Worm (Caenorhabditis elegans) whole organism, midembryonic: ENCODE results near the gene srh-109.

ENCODE experiments used
- T22C8.4 ChIP-seq: fragments of 200-800 bp; sonication (Bioruptor generic); IDR thresholded peaks from 2 replicates; pipeline ENCODE4 v1.3.6; 2022; ENCODE audit warnings: missing genetic modification characterization, missing compliant biosample characterization
- cog-1 ChIP-seq: sonication (generic microtip); optimal IDR thresholded peaks from 2 replicates; lab custom pipeline; 2016; ENCODE audit warnings: missing genetic modification characterization, missing compliant biosample characterization
- flt-1 ChIP-seq: fragments of 200-800 bp; sonication (Bioruptor generic); IDR thresholded peaks from 2 replicates; pipeline ENCODE4 v1.3.6; 2022; ENCODE audit warnings: missing genetic modification characterization, missing compliant biosample characterization
- ref-1 ChIP-seq: fragments of 200-800 bp; sonication (Bioruptor generic); conservative IDR thresholded peaks from 2 replicates; pipeline ENCODE4 v1.3.6; 2022; ENCODE audit warnings: missing genetic modification reagents, missing genetic modification characterization, missing compliant biosample characterization
- tab-1 ChIP-seq: fragments of 200-800 bp; sonication (Bioruptor generic); IDR thresholded peaks from 2 replicates; pipeline ENCODE4 v1.3.6; 2022; ENCODE audit warnings: missing genetic modification characterization, missing compliant biosample characterization
- ztf-23 ChIP-seq: fragments of 200-800 bp; sonication (Bioruptor generic); IDR thresholded peaks from 2 replicates; pipeline ENCODE4 v1.3.6; 2022; ENCODE audit warnings: missing genetic modification reagents, missing genetic modification characterization, missing compliant biosample characterization

ce11 chrV:17178457-17178856 is 41.8 kb downstream of the srh-109 start, which contains the start of gene srh-174:
- TF ChIP-seq T22C8.4 (GFP tag; lab: Robert Waterston, UW) = no peak
- TF ChIP-seq flt-1 = no peak
- TF ChIP-seq cog-1 (tag; lab: Kevin White, UChicago) = no peak
- no peak for TF ChIP-seq ztf-23 (GFP tag; lab: Robert Waterston, UW)
- TF ChIP-seq tab-1 (GFP tag; lab: Robert Waterston, UW) = no peak
- no peak for TF ChIP-seq ref-1 (GFP tag; lab: Robert Waterston, UW)
